Worm (Caenorhabditis elegans) whole organism, late embryonic: Measurements from ENCODE around the gene cyp-43A1.

Experiments used
- C08G9.2 ChIP-seq: sonication (generic microtip); optimal IDR thresholded peaks from 2 replicates; lab custom pipeline; 2016; ENCODE audit warnings: mild to moderate bottlenecking, missing genetic modification characterization, moderate library complexity, missing compliant biosample characterization
- C38D4.7 ChIP-seq: fragments of 200-800 bp; sonication (Bioruptor generic); optimal IDR thresholded peaks from 2 replicates; lab custom pipeline; 2018; ENCODE audit warnings: mild to moderate bottlenecking, missing genetic modification characterization, moderate library complexity, missing compliant biosample characterization
- Y22D7AL.16 ChIP-seq: sonication (generic microtip); optimal IDR thresholded peaks from 2 replicates; lab custom pipeline; 2016; ENCODE audit warnings: missing genetic modification characterization, missing compliant biosample characterization
- ceh-18 ChIP-seq: sonication (generic microtip); optimal IDR thresholded peaks from 2 replicates; lab custom pipeline; 2016; ENCODE audit warnings: missing genetic modification characterization, missing compliant biosample characterization
- ceh-19 ChIP-seq: fragments of 200-800 bp; sonication (Bioruptor generic); optimal IDR thresholded peaks from 2 replicates; lab custom pipeline; 2018; ENCODE audit warnings: mild to moderate bottlenecking, missing genetic modification characterization, missing compliant biosample characterization
- ceh-2 ChIP-seq: sonication (generic microtip); optimal IDR thresholded peaks from 2 replicates; lab custom pipeline; 2016; ENCODE audit warnings: missing genotype, missing genetic modification characterization, missing compliant biosample characterization
- ceh-30 ChIP-seq: fragments of 150-350 bp; optimal IDR thresholded peaks from 2 replicates; lab custom pipeline; 2014; ENCODE audit warnings: missing biosample characterization, missing genetic modification characterization
- ceh-9 ChIP-seq: sonication (generic microtip); optimal IDR thresholded peaks from 2 replicates; lab custom pipeline; 2016; ENCODE audit warnings: mild to moderate bottlenecking, missing genetic modification characterization, inconsistent platforms, missing compliant biosample characterization
- dve-1 ChIP-seq: sonication (generic microtip); optimal IDR thresholded peaks from 2 replicates; lab custom pipeline; 2017; ENCODE audit warnings: antibody characterized with exemption, mild to moderate bottlenecking, missing genetic modification characterization, missing compliant biosample characterization
- elt-2 ChIP-seq: sonication (generic microtip); optimal IDR thresholded peaks from 2 replicates; lab custom pipeline; 2016; ENCODE audit warnings: missing genetic modification reagents, missing genetic modification characterization, missing compliant biosample characterization
- elt-4 ChIP-seq: sonication (generic microtip); optimal IDR thresholded peaks from 2 replicates; lab custom pipeline; 2016; ENCODE audit warnings: missing genetic modification characterization, missing compliant biosample characterization
- eyg-1 ChIP-seq: sonication (generic microtip); optimal IDR thresholded peaks from 2 replicates; lab custom pipeline; 2016; ENCODE audit warnings: missing genotype, missing genetic modification characterization, missing compliant biosample characterization
- fax-1 ChIP-seq: sonication (generic microtip); optimal IDR thresholded peaks from 2 replicates; lab custom pipeline; 2016; ENCODE audit warnings: missing genotype, missing genetic modification characterization, missing compliant biosample characterization
- fkh-10 ChIP-seq: fragments of 150-350 bp; optimal IDR thresholded peaks from 2 replicates; lab custom pipeline; 2014; ENCODE audit warnings: missing biosample characterization, missing genetic modification reagents, missing genetic modification characterization
- fkh-6 ChIP-seq: sonication (generic microtip); optimal IDR thresholded peaks from 2 replicates; lab custom pipeline; 2016; ENCODE audit warnings: missing genetic modification characterization, missing compliant biosample characterization
- gmeb-2 ChIP-seq: sonication (generic microtip); optimal IDR thresholded peaks from 2 replicates; lab custom pipeline; 2016; ENCODE audit warnings: missing genetic modification characterization, inconsistent platforms, missing compliant biosample characterization
- hlh-13 ChIP-seq: fragments of 200-800 bp; sonication (Bioruptor generic); optimal IDR thresholded peaks from 2 replicates; lab custom pipeline; 2018; ENCODE audit warnings: mild to moderate bottlenecking, missing genetic modification characterization, missing compliant biosample characterization
- hlh-15 ChIP-seq: sonication (generic microtip); optimal IDR thresholded peaks from 2 replicates; lab custom pipeline; 2016; ENCODE audit warnings: missing genetic modification characterization, missing compliant biosample characterization
- hlh-30 ChIP-seq: sonication (generic microtip); optimal IDR thresholded peaks from 2 replicates; lab custom pipeline; 2017; ENCODE audit warnings: antibody characterized with exemption, missing genetic modification characterization, missing compliant biosample characterization; ENCODE audit not compliant: insufficient read depth
- lim-6 ChIP-seq: sonication (generic microtip); optimal IDR thresholded peaks from 2 replicates; lab custom pipeline; 2016; ENCODE audit warnings: missing genetic modification characterization, missing compliant biosample characterization
- nhr-11 ChIP-seq: fragments of 150-350 bp; optimal IDR thresholded peaks from 2 replicates; lab custom pipeline; 2014; ENCODE audit warnings: missing biosample characterization, missing genetic modification characterization
- nhr-232 ChIP-seq: sonication (generic microtip); optimal IDR thresholded peaks from 2 replicates; lab custom pipeline; 2016; ENCODE audit warnings: missing genetic modification characterization, missing compliant biosample characterization
- npax-4 ChIP-seq: sonication (generic microtip); optimal IDR thresholded peaks from 2 replicates; lab custom pipeline; 2016; ENCODE audit warnings: missing genetic modification characterization, missing compliant biosample characterization
- pag-3 ChIP-seq: sonication (generic microtip); optimal IDR thresholded peaks from 2 replicates; lab custom pipeline; 2016; ENCODE audit warnings: missing compliant biosample characterization, missing genetic modification characterization, borderline replicate concordance
- pax-1 ChIP-seq: fragments of 150-350 bp; optimal IDR thresholded peaks from 2 replicates; lab custom pipeline; 2014; ENCODE audit warnings: missing biosample characterization, missing genetic modification characterization
- pha-2 ChIP-seq: sonication (generic microtip); optimal IDR thresholded peaks from 2 replicates; lab custom pipeline; 2017; ENCODE audit warnings: mild to moderate bottlenecking, missing genetic modification characterization, missing compliant biosample characterization
- pha-4 ChIP-seq: fragments of 150-350 bp; optimal IDR thresholded peaks from 2 replicates; lab custom pipeline; 2018; ENCODE audit warnings: missing biosample characterization, missing genetic modification reagents, missing genetic modification characterization
- pqm-1 ChIP-seq: sonication (generic microtip); optimal IDR thresholded peaks from 2 replicates; lab custom pipeline; 2016; ENCODE audit warnings: missing genetic modification characterization, missing compliant biosample characterization
- pros-1 ChIP-seq: fragments of 150-350 bp; optimal IDR thresholded peaks from 2 replicates; lab custom pipeline; 2014; ENCODE audit warnings: missing biosample characterization, missing genetic modification reagents, missing genetic modification characterization
- rnt-1 ChIP-seq: sonication (generic microtip); optimal IDR thresholded peaks from 2 replicates; lab custom pipeline; 2016; ENCODE audit warnings: missing genetic modification characterization, missing compliant biosample characterization
- sdc-2 ChIP-seq: sonication (generic microtip); optimal IDR thresholded peaks from 2 replicates; lab custom pipeline; 2016; ENCODE audit warnings: missing genotype, missing genetic modification characterization, missing compliant biosample characterization
- sox-2 ChIP-seq: fragments of 200-800 bp; sonication (Bioruptor generic); IDR thresholded peaks from 2 replicates; pipeline ENCODE4 v1.3.6; 2022; ENCODE audit warnings: missing genetic modification reagents, missing genetic modification characterization, missing compliant biosample characterization
- sox-4 ChIP-seq: sonication (generic microtip); optimal IDR thresholded peaks from 2 replicates; lab custom pipeline; 2017; ENCODE audit warnings: mild to moderate bottlenecking, missing genetic modification characterization, inconsistent platforms, missing compliant biosample characterization
- tbx-2 ChIP-seq: sonication (generic microtip); optimal IDR thresholded peaks from 2 replicates; lab custom pipeline; 2016; ENCODE audit warnings: missing genetic modification characterization, missing compliant biosample characterization
- ttx-3 ChIP-seq: sonication (generic microtip); optimal IDR thresholded peaks from 2 replicates; lab custom pipeline; 2016; ENCODE audit warnings: missing genetic modification reagents, missing genetic modification characterization, missing compliant biosample characterization
- ztf-16 ChIP-seq: sonication (generic microtip); optimal IDR thresholded peaks from 2 replicates; lab custom pipeline; 2017; ENCODE audit warnings: missing genetic modification characterization, missing compliant biosample characterization

The cyp-43A1 gene

ce11 chrX:5714077-5714675 lies at the start of gene cyp-43A1:
Gene cyp-43A1 (plus strand): TSS chrX:5714522.
- no peak for TF ChIP-seq pqm-1 (tag; lab: Kevin White, UChicago)
- TF ChIP-seq ttx-3 (tag; lab: Kevin White, UChicago) = no peak
- TF ChIP-seq sox-2 (GFP tag; lab: Robert Waterston, UW) = no peak
- TF ChIP-seq elt-2 (tag; lab: Kevin White, UChicago) = peak; percentile 50

ce11 chrX:5669733-5670132 lies 44.6 kb upstream of the cyp-43A1 start:
- TF ChIP-seq dve-1 (tag; lab: Kevin White, UChicago) (no peak), Y22D7AL.16 (tag; lab: Kevin White, UChicago) (no peak), C08G9.2 (tag; lab: Kevin White, UChicago) (no peak), pax-1 (tag; lab: Kevin White, UChicago) (no peak), eyg-1 (tag; lab: Kevin White, UChicago) (no peak), sdc-2 (no peak), ceh-9 (tag; lab: Kevin White, UChicago) (no peak), fax-1 (tag; lab: Kevin White, UChicago) (no peak), ztf-16 (no peak), ceh-30 (no peak), nhr-11 (tag; lab: Kevin White, UChicago) (no peak), hlh-30 (no peak), nhr-232 (tag; lab: Kevin White, UChicago) (no peak), pros-1 (tag; lab: Kevin White, UChicago) (no peak), ceh-18 (no peak), elt-4 (tag; lab: Kevin White, UChicago) (no peak), lim-6 (tag; lab: Kevin White, UChicago) (no peak)

ce11 chrX:5670829-5671228 lies 43.5 kb upstream of the cyp-43A1 start:
- no peak for TF ChIP-seq sox-2 (GFP tag; lab: Robert Waterston, UW)
- no peak for TF ChIP-seq pha-4 (tag; lab: Kevin White, UChicago)
- TF ChIP-seq hlh-13 (GFP tag; lab: Kevin White, UChicago) = no peak
- TF ChIP-seq tbx-2 (tag; lab: Kevin White, UChicago) = no peak
- no peak for TF ChIP-seq pag-3 (tag; lab: Kevin White, UChicago)

ce11 chrX:5672615-5673014 lies 41.7 kb upstream of the cyp-43A1 start:
- TF ChIP-seq rnt-1 (no peak), pha-2 (no peak), sox-4 (no peak), hlh-15 (tag; lab: Kevin White, UChicago) (no peak), ceh-18 (no peak), nhr-11 (tag; lab: Kevin White, UChicago) (no peak), ceh-2 (no peak), pax-1 (tag; lab: Kevin White, UChicago) (no peak), fkh-6 (tag; lab: Kevin White, UChicago) (no peak), pqm-1 (tag; lab: Kevin White, UChicago) (no peak), C38D4.7 (GFP tag; lab: Kevin White, UChicago) (no peak), ttx-3 (tag; lab: Kevin White, UChicago) (no peak), fkh-10 (GFP tag; lab: Kevin White, UChicago) (no peak), npax-4 (tag; lab: Kevin White, UChicago) (no peak), ztf-16 (no peak), dve-1 (tag; lab: Kevin White, UChicago) (no peak), ceh-9 (tag; lab: Kevin White, UChicago) (no peak), ceh-19 (GFP tag; lab: Kevin White, UChicago) (no peak), gmeb-2 (tag; lab: Kevin White, UChicago) (no peak)
- TF ChIP-seq, all 69 proteins: peak for 0
